Worm (Caenorhabditis elegans) whole organism, late embryonic: ENCODE results near the gene gcy-15.

Experiments
- C38D4.7 ChIP-seq: fragments of 200-800 bp; sonication (Bioruptor generic); optimal IDR thresholded peaks from 2 replicates; lab custom pipeline; 2018; ENCODE audit warnings: mild to moderate bottlenecking, missing genetic modification characterization, moderate library complexity, missing compliant biosample characterization
- ama-1 ChIP-seq: fragments of 150-350 bp; optimal IDR thresholded peaks from 2 replicates; lab custom pipeline; 2014
- ceh-19 ChIP-seq: fragments of 200-800 bp; sonication (Bioruptor generic); optimal IDR thresholded peaks from 2 replicates; lab custom pipeline; 2018; ENCODE audit warnings: mild to moderate bottlenecking, missing genetic modification characterization, missing compliant biosample characterization
- ceh-9 ChIP-seq: sonication (generic microtip); optimal IDR thresholded peaks from 2 replicates; lab custom pipeline; 2016; ENCODE audit warnings: mild to moderate bottlenecking, missing genetic modification characterization, inconsistent platforms, missing compliant biosample characterization
- nhr-11 ChIP-seq: fragments of 150-350 bp; optimal IDR thresholded peaks from 2 replicates; lab custom pipeline; 2014; ENCODE audit warnings: missing biosample characterization, missing genetic modification characterization

DNA sequence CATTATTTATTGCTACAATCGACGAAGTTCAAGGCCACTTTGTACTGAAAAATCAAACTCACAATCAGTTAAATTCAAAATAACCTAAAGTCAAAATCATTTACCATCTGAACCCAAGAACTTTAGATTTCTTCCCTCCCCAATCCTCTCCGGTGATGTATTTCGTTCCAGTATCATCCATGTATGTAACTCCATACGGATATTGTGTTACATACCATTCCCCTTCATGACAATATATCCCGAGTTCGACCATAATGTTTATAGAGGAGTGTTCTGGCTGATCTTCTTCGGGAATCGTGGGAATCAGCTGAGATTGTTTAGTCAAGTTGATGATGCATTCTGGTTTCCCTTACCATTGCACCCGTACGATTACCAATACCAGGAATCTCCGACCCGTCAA is 48.5 kb downstream of the gcy-15 start:
- TF ChIP-seq ceh-9, result no peak
- no peak for TF ChIP-seq ama-1
- TF ChIP-seq nhr-11, result no peak
- no peak for TF ChIP-seq ceh-19 (GFP tag; lab: Kevin White, UChicago)
- TF ChIP-seq C38D4.7 (GFP tag; lab: Kevin White, UChicago), result no peak
